Worm (Caenorhabditis elegans): ENCODE results near the gene C25F9.13.

The C25F9.13 gene

ce11 chrV:19428936-19429335, 30.2 kb upstream of the C25F9.13 start:
- no peak for TF ChIP-seq nhr-10 (tag; optimal IDR thresholded peaks at IDR 0.05)
- peak; percentile 28 for TF ChIP-seq nhr-25 (tag; optimal IDR thresholded peaks at IDR 0.05)
- no peak for TF ChIP-seq ztf-4 (tag; optimal IDR thresholded peaks at IDR 0.05)
- TF ChIP-seq mdl-1 (tag; optimal IDR thresholded peaks at IDR 0.05) = no peak
- TF ChIP-seq elt-1 (tag; optimal IDR thresholded peaks at IDR 0.05) = peak; percentile 60
- peak; percentile 56 for TF ChIP-seq sma-9 (GFP tag; optimal IDR thresholded peaks at IDR 0.05)
- no peak for TF ChIP-seq sma-9 (tag; optimal IDR thresholded peaks at IDR 0.05)
- TF ChIP-seq lin-13 (GFP tag; optimal IDR thresholded peaks at IDR 0.05) = no peak
- no peak for TF ChIP-seq nhr-11 (tag; optimal IDR thresholded peaks at IDR 0.05)
- no peak for TF ChIP-seq lsy-2 (tag; optimal IDR thresholded peaks at IDR 0.05)
- TF ChIP-seq nhr-23 (tag; optimal IDR thresholded peaks at IDR 0.05) = peak; percentile 57
- no peak for TF ChIP-seq unc-55 (GFP tag; optimal IDR thresholded peaks at IDR 0.05)
- TF ChIP-seq nhr-21 (tag; optimal IDR thresholded peaks at IDR 0.05) = no peak
- TF ChIP-seq peb-1 (tag; optimal IDR thresholded peaks at IDR 0.05) = no peak
- TF ChIP-seq dmd-4 (tag; optimal IDR thresholded peaks at IDR 0.05) = no peak
- no peak for TF ChIP-seq gmeb-1 (tag; optimal IDR thresholded peaks at IDR 0.05)
- TF ChIP-seq ama-1 (optimal IDR thresholded peaks at IDR 0.05) = no peak
- TF ChIP-seq unc-62 (GFP tag; optimal IDR thresholded peaks at IDR 0.05) = no peak
- no peak for TF ChIP-seq fos-1 (tag; optimal IDR thresholded peaks at IDR 0.05)
- no peak for TF ChIP-seq alr-1 (tag; optimal IDR thresholded peaks at IDR 0.05)
- no peak for TF ChIP-seq ZK546.5 (tag; optimal IDR thresholded peaks at IDR 0.05)
- no peak for TF ChIP-seq ztf-11 (tag; optimal IDR thresholded peaks at IDR 0.05)
- TF ChIP-seq ztf-1 (GFP tag; conservative IDR thresholded peaks at IDR 0.05) = no peak
- TF ChIP-seq nhr-12 (tag; optimal IDR thresholded peaks at IDR 0.05) = no peak
- no peak for TF ChIP-seq mbf-1 (tag; optimal IDR thresholded peaks at IDR 0.05)
- TF ChIP-seq mab-5 (tag; optimal IDR thresholded peaks at IDR 0.05) = no peak
- TF ChIP-seq nhr-237 (tag; optimal IDR thresholded peaks at IDR 0.05) = no peak
- TF ChIP-seq nhr-6 (tag; optimal IDR thresholded peaks at IDR 0.05) = no peak
- TF ChIP-seq elt-3 (tag; optimal IDR thresholded peaks at IDR 0.05) = no peak
- no peak for TF ChIP-seq nhr-129 (tag; optimal IDR thresholded peaks at IDR 0.05)
- peak; percentile 40 for TF ChIP-seq ceh-16 (tag; optimal IDR thresholded peaks at IDR 0.05)
- no peak for TF ChIP-seq zag-1 (tag; optimal IDR thresholded peaks at IDR 0.05)
- no peak for TF ChIP-seq R02D3.7 (tag; optimal IDR thresholded peaks at IDR 0.05)
- TF ChIP-seq ceh-82 (tag; optimal IDR thresholded peaks at IDR 0.05) = no peak
- TF ChIP-seq sem-4 (tag; optimal IDR thresholded peaks at IDR 0.05) = no peak
- TF ChIP-seq skn-1 (tag; optimal IDR thresholded peaks at IDR 0.05) = no peak
- no peak for TF ChIP-seq egl-27 (tag; optimal IDR thresholded peaks at IDR 0.05)
- no peak for TF ChIP-seq Y55F3AM.14 (GFP tag; optimal IDR thresholded peaks at IDR 0.05)
- no peak for TF ChIP-seq blmp-1 (tag; optimal IDR thresholded peaks at IDR 0.05; ENCODE audit: insufficient read depth)
- no peak for TF ChIP-seq crh-2 (tag; optimal IDR thresholded peaks at IDR 0.05)

ce11 chrV:19428097-19428496, 29.3 kb upstream of the C25F9.13 start:
- TF ChIP-seq nhr-25 (tag; optimal IDR thresholded peaks at IDR 0.05) = peak; percentile 23
- no peak for TF ChIP-seq ceh-16 (tag; optimal IDR thresholded peaks at IDR 0.05)
- no peak for TF ChIP-seq snpc-4 (tag; optimal IDR thresholded peaks at IDR 0.05)
- TF ChIP-seq zag-1 (tag; optimal IDR thresholded peaks at IDR 0.05) = no peak
- no peak for TF ChIP-seq unc-55 (GFP tag; optimal IDR thresholded peaks at IDR 0.05)

- TF ChIP-seq lin-39 (tag; optimal IDR thresholded peaks at IDR 0.05) (no peak), nhr-25 (tag; optimal IDR thresholded peaks at IDR 0.05) (peak; percentile 47)
These were observed 22.3 kb upstream of the C25F9.13 start, which contains the start of gene C25F9.2 for ce11 chrV:19421131-19421530. Gene C25F9.2, plus strand, starts transcription at chrV:19421471.

ce11 chrV:19419301-19419700, 20.5 kb upstream of the C25F9.13 start:
- peak; percentile 1 for TF ChIP-seq fos-1 (tag; optimal IDR thresholded peaks at IDR 0.05)
